Worm (Caenorhabditis elegans) whole organism, L4 larva: ENCODE results near the gene srw-95.
A peak's percentile ranks its signal among the peaks of the same experiment; 100 is the strongest.

Source experiments
- ctbp-1 ChIP-seq: fragments of 200-800 bp; sonication (Bioruptor generic); IDR thresholded peaks from 2 replicates; pipeline ENCODE4 v1.3.6; 2022; ENCODE audit warnings: missing genetic modification reagents, missing genetic modification characterization, missing compliant biosample characterization
- egl-27 ChIP-seq: sonication (generic microtip); optimal IDR thresholded peaks from 3 replicates; lab custom pipeline; 2017; ENCODE audit warnings: missing biosample characterization, missing genetic modification reagents, missing genetic modification characterization
- jun-1 ChIP-seq: fragments of 150-350 bp; optimal IDR thresholded peaks from 2 replicates; lab custom pipeline; 2014; ENCODE audit warnings: missing biosample characterization, missing genetic modification reagents, missing genetic modification characterization
- madf-9 ChIP-seq: fragments of 200-800 bp; sonication (Bioruptor generic); conservative IDR thresholded peaks from 2 replicates; pipeline ENCODE4 v1.3.6; 2022; ENCODE audit warnings: missing genetic modification reagents, missing genetic modification characterization, missing compliant biosample characterization
- nhr-102 ChIP-seq: sonication (generic microtip); optimal IDR thresholded peaks from 2 replicates; lab custom pipeline; 2016; ENCODE audit warnings: mild to moderate bottlenecking, missing genetic modification characterization, moderate library complexity, missing compliant biosample characterization
- nhr-11 ChIP-seq: fragments of 150-350 bp; optimal IDR thresholded peaks from 2 replicates; lab custom pipeline; 2014; ENCODE audit warnings: missing biosample characterization, missing genetic modification characterization
- tag-97 ChIP-seq: fragments of 200-800 bp; sonication (Bioruptor generic); IDR thresholded peaks from 2 replicates; pipeline ENCODE4 v1.3.6; 2022; ENCODE audit warnings: missing genetic modification characterization, missing compliant biosample characterization

ce11 chrIV:4788332-4788731 lies 23.5 kb upstream of the srw-95 start, which contains the start of gene nhr-104:
- TF ChIP-seq madf-9 (no peak), tag-97 (GFP tag; lab: Robert Waterston, UW) (no peak), ctbp-1 (GFP tag; lab: Robert Waterston, UW) (no peak), nhr-102 (peak; percentile 7), nhr-11 (no peak), egl-27 (tag; lab: Kevin White, UChicago) (no peak), jun-1 (tag; lab: Kevin White, UChicago) (no peak)
